Fruit fly (Drosophila melanogaster): ENCODE data around the gene RpL32.

Gene RpL32

DNA sequence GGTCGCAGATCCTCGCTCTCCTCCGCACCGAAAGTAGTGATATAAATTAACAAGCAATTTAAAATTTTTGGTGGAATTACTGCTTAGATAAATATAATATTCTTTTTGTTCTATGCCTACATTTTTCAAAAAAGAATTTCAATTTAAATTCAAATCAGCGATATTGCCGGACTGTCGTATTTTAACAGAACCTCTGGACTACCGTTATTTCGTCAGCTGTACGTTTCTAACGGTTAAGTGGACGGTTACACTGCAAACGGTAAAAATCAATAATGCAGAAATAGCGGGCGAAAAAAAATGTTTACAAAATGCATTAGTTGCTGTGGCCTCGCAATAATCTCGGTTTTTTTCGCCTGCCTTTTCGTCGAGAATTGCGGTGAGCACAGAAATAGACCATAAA is 45.7 kb downstream of the RpL32 start, which contains the start of gene Tace:
Gene Tace, plus strand, starts transcription at position 245 of the 400 bp plus-strand sequence.
- peak; percentile 9 for TF ChIP-seq ovo (GFP tag; optimal IDR thresholded peaks at IDR 0.05)
- TF ChIP-seq cic (GFP tag; optimal IDR thresholded peaks at IDR 0.05): no peak

- no peak for TF ChIP-seq ovo (GFP tag; optimal IDR thresholded peaks at IDR 0.05)
- no peak for TF ChIP-seq toe (GFP tag; optimal IDR thresholded peaks at IDR 0.05)
- TF ChIP-seq CG7101 (tag; optimal IDR thresholded peaks at IDR 0.05): no peak
- no peak for TF ChIP-seq bab1 (GFP tag; optimal IDR thresholded peaks at IDR 0.05)
- TF ChIP-seq CG1620 (GFP tag; optimal IDR thresholded peaks at IDR 0.05): no peak
- no peak for TF ChIP-seq Mnt (GFP tag; optimal IDR thresholded peaks at IDR 0.05)
- no peak for TF ChIP-seq pad (GFP tag; optimal IDR thresholded peaks at IDR 0.05)
- TF ChIP-seq CG14711 (tag; optimal IDR thresholded peaks at IDR 0.05): no peak
- no peak for TF ChIP-seq CG11617 (GFP tag; optimal IDR thresholded peaks at IDR 0.05)
- no peak for TF ChIP-seq Hr96 (GFP tag; optimal IDR thresholded peaks at IDR 0.05)
- no peak for TF ChIP-seq tj (GFP tag; optimal IDR thresholded peaks at IDR 0.05)
- TF ChIP-seq Crg-1 (GFP tag; optimal IDR thresholded peaks at IDR 0.05): no peak
- TF ChIP-seq CG5204 (GFP tag; optimal IDR thresholded peaks at IDR 0.05): no peak
- TF ChIP-seq kay (GFP tag; ENCODE audit: borderline replicate concordance): no peak
- TF ChIP-seq Clk (GFP tag; optimal IDR thresholded peaks at IDR 0.05): no peak
- TF ChIP-seq CG12768 (GFP tag; optimal IDR thresholded peaks at IDR 0.05): no peak
- TF ChIP-seq CG7045 (GFP tag; optimal IDR thresholded peaks at IDR 0.05): no peak
- TF ChIP-seq cic (GFP tag; optimal IDR thresholded peaks at IDR 0.05): no peak
- TF ChIP-seq cnc (optimal IDR thresholded peaks at IDR 0.05): no peak
Observed at dm6 chr3R:29999495-29999894, 46.5 kb downstream of the RpL32 start, which contains the start of gene CG34298. Gene CG34298, plus strand, starts transcription at chr3R:29999795.

dm6 chr3R:29997607-29998236 is 48.2 kb downstream of the RpL32 start, which contains the start of the genes CG15525 and CG11504:
Gene CG15525, minus strand, starts transcription at chr3R:29997676.
Gene CG11504, plus strand, starts transcription at chr3R:29997900.
- TF ChIP-seq CG33017 (tag; optimal IDR thresholded peaks at IDR 0.05): no peak
- TF ChIP-seq bab1 (GFP tag; optimal IDR thresholded peaks at IDR 0.05): peak; percentile 55
- peak; percentile 18 for TF ChIP-seq CG7101 (tag; optimal IDR thresholded peaks at IDR 0.05)
- no peak for TF ChIP-seq CG5204 (GFP tag; optimal IDR thresholded peaks at IDR 0.05)
- peak; percentile 23 for TF ChIP-seq CG1620 (GFP tag; optimal IDR thresholded peaks at IDR 0.05)
- no peak for TF ChIP-seq CG11617 (GFP tag; optimal IDR thresholded peaks at IDR 0.05)
- no peak for TF ChIP-seq Crg-1 (GFP tag; optimal IDR thresholded peaks at IDR 0.05)
- TF ChIP-seq cnc (optimal IDR thresholded peaks at IDR 0.05): no peak
- TF ChIP-seq CG12768 (GFP tag; optimal IDR thresholded peaks at IDR 0.05): no peak
- TF ChIP-seq CG14711 (tag; optimal IDR thresholded peaks at IDR 0.05): peak; percentile 29
- TF ChIP-seq pad (GFP tag; optimal IDR thresholded peaks at IDR 0.05): no peak
- no peak for TF ChIP-seq ovo (GFP tag; optimal IDR thresholded peaks at IDR 0.05)
- no peak for TF ChIP-seq toe (GFP tag; optimal IDR thresholded peaks at IDR 0.05)
- no peak for TF ChIP-seq tj (GFP tag; optimal IDR thresholded peaks at IDR 0.05)
- no peak for TF ChIP-seq CG7045 (GFP tag; optimal IDR thresholded peaks at IDR 0.05)
- peak; percentile 42 for TF ChIP-seq Mnt (GFP tag; optimal IDR thresholded peaks at IDR 0.05)
- no peak for TF ChIP-seq kay (GFP tag; ENCODE audit: borderline replicate concordance)
- TF ChIP-seq cic (GFP tag; optimal IDR thresholded peaks at IDR 0.05): no peak
- no peak for TF ChIP-seq Clk (GFP tag; optimal IDR thresholded peaks at IDR 0.05)
- no peak for TF ChIP-seq Hr96 (GFP tag; optimal IDR thresholded peaks at IDR 0.05)

All from whole organism, adult.